Fruit fly (Drosophila melanogaster): ENCODE results near the gene RecQ5.

Gene RecQ5

DNA sequence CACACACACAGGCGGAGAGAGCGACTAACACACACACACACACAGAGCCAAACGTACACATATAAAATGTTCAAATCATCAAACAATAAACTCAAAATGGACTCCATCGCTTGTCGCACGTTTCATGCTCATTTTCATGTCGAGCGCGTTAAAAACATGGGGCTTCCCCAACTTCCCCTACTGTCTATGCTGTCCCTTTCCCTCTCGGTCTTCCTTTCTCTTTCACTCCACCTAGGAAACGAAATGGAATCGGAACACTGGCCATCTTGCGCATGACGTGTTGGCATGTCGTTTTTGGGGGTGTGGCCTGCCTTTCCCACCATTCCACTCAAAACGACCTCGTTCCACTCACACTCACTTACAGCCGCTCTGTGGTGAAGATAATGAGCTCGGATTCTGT is 53.0 kb downstream of the RecQ5 start (continued):
- TF ChIP-seq br (optimal IDR thresholded peaks at IDR 0.05) = no peak
- no peak for TF ChIP-seq zen (tag; optimal IDR thresholded peaks at IDR 0.05)
- TF ChIP-seq CG4360 (GFP tag; IDR thresholded peaks at IDR 0.05) = no peak
- no peak for TF ChIP-seq kay (GFP tag; optimal IDR thresholded peaks at IDR 0.05)
- TF ChIP-seq pnt (GFP tag; optimal IDR thresholded peaks at IDR 0.05) = no peak
- TF ChIP-seq tap (tag; optimal IDR thresholded peaks at IDR 0.05) = no peak
- TF ChIP-seq tin (GFP tag; optimal IDR thresholded peaks at IDR 0.05) = no peak
- TF ChIP-seq Opbp (GFP tag; IDR thresholded peaks at IDR 0.05; ENCODE audit: partially characterized antibody) = peak; percentile 60; the same call in 1 of the 3 replicates
- TF ChIP-seq CG10209 (GFP tag; optimal IDR thresholded peaks at IDR 0.05) = no peak
- no peak for TF ChIP-seq CG11696 (GFP tag; IDR thresholded peaks at IDR 0.05)
- TF ChIP-seq CG9727 (GFP tag; optimal IDR thresholded peaks at IDR 0.05) = no peak
- TF ChIP-seq klu (GFP tag; IDR thresholded peaks at IDR 0.05) = no peak
- TF ChIP-seq CG12769 (tag; optimal IDR thresholded peaks at IDR 0.05) = no peak
